Worm (Caenorhabditis elegans) whole organism, young adult: ENCODE measurements around the gene sdz-4.
"Not testable (repeated sequence)": the region's sequence is repeated elsewhere in the genome, so short reads cannot be mapped to it uniquely, and the experiment has no call there.

Experiments
- B0261.1 ChIP-seq: sonication (generic microtip); optimal IDR thresholded peaks from 2 replicates; lab custom pipeline; 2016; ENCODE audit warnings: mild to moderate bottlenecking, missing genetic modification characterization, moderate library complexity, missing compliant biosample characterization
- C17E4.6 ChIP-seq: fragments of 200-800 bp; sonication (Bioruptor generic); IDR thresholded peaks from 2 replicates; pipeline ENCODE4 v1.3.6; 2022; ENCODE audit warnings: missing genetic modification reagents, missing genetic modification characterization, missing compliant biosample characterization
- F55B11.4 ChIP-seq: sonication (generic microtip); optimal IDR thresholded peaks from 2 replicates; lab custom pipeline; 2016; ENCODE audit warnings: missing compliant biosample characterization, missing genetic modification characterization, borderline replicate concordance; ENCODE audit not compliant: insufficient read depth
- F57C9.4 ChIP-seq: sonication (generic microtip); optimal IDR thresholded peaks from 2 replicates; lab custom pipeline; 2017; ENCODE audit warnings: mild to moderate bottlenecking, missing genetic modification characterization, missing compliant biosample characterization
- T07F8.4 ChIP-seq: sonication (generic microtip); optimal IDR thresholded peaks from 2 replicates; lab custom pipeline; 2016; ENCODE audit warnings: mild to moderate bottlenecking, missing genetic modification characterization, moderate library complexity, missing compliant biosample characterization
- T26A5.8 ChIP-seq: sonication (generic microtip); optimal IDR thresholded peaks from 2 replicates; lab custom pipeline; 2016; ENCODE audit warnings: missing genetic modification characterization, missing compliant biosample characterization
- Y53F4B.3 ChIP-seq: fragments of 200-800 bp; sonication (Bioruptor generic); IDR thresholded peaks from 2 replicates; pipeline ENCODE4 v1.3.6; 2022; ENCODE audit warnings: missing genetic modification reagents, missing genetic modification characterization, missing compliant biosample characterization
- Y67H2A.10 ChIP-seq: fragments of 200-800 bp; sonication (Bioruptor generic); conservative IDR thresholded peaks from 2 replicates; pipeline ENCODE4 v1.3.6; 2022; ENCODE audit warnings: missing genetic modification reagents, missing genetic modification characterization, missing compliant biosample characterization
- attf-5 ChIP-seq: fragments of 200-800 bp; sonication (Bioruptor generic); optimal IDR thresholded peaks from 2 replicates; lab custom pipeline; 2018; ENCODE audit warnings: mild to moderate bottlenecking, missing genetic modification characterization, missing compliant biosample characterization
- ceh-27 ChIP-seq: fragments of 200-800 bp; sonication (Bioruptor generic); optimal IDR thresholded peaks from 2 replicates; lab custom pipeline; 2018; ENCODE audit warnings: mild to moderate bottlenecking, missing genetic modification characterization, moderate library complexity, missing compliant biosample characterization
- ceh-58 ChIP-seq: fragments of 200-800 bp; sonication (Bioruptor generic); IDR thresholded peaks from 2 replicates; pipeline ENCODE4 v1.3.6; 2022; ENCODE audit warnings: missing genetic modification characterization, missing compliant biosample characterization
- hsf-1 ChIP-seq: fragments of 200-800 bp; sonication (Bioruptor generic); IDR thresholded peaks from 2 replicates; pipeline ENCODE4 v1.3.6; 2022; ENCODE audit warnings: missing genetic modification reagents, missing genetic modification characterization, missing compliant biosample characterization
- lin-26 ChIP-seq: fragments of 200-800 bp; sonication (Bioruptor generic); IDR thresholded peaks from 2 replicates; pipeline ENCODE4 v1.3.6; 2022; ENCODE audit warnings: missing genetic modification reagents, missing genetic modification characterization, missing compliant biosample characterization
- madf-3 ChIP-seq: fragments of 200-800 bp; sonication (Bioruptor generic); IDR thresholded peaks from 2 replicates; pipeline ENCODE4 v1.3.6; 2022; ENCODE audit warnings: missing genetic modification reagents, missing genetic modification characterization, missing compliant biosample characterization
- nfya-1 ChIP-seq: sonication (generic microtip); optimal IDR thresholded peaks from 2 replicates; lab custom pipeline; 2017; ENCODE audit warnings: antibody characterized with exemption, missing compliant biosample characterization, missing genetic modification characterization, borderline replicate concordance; ENCODE audit not compliant: insufficient read depth
- nfyb-1 ChIP-seq: fragments of 200-800 bp; sonication (Bioruptor generic); IDR thresholded peaks from 2 replicates; pipeline ENCODE4 v1.3.6; 2022; ENCODE audit warnings: missing genetic modification reagents, missing genetic modification characterization, missing compliant biosample characterization
- nhr-27 ChIP-seq: fragments of 200-800 bp; sonication (Bioruptor generic); optimal IDR thresholded peaks from 2 replicates; lab custom pipeline; 2018; ENCODE audit warnings: mild to moderate bottlenecking, missing genetic modification characterization, moderate library complexity, missing compliant biosample characterization
- pbrm-1 ChIP-seq: fragments of 200-800 bp; sonication (Bioruptor generic); IDR thresholded peaks from 2 replicates; pipeline ENCODE4 v1.3.6; 2022; ENCODE audit warnings: missing genetic modification reagents, missing genetic modification characterization, missing compliant biosample characterization
- rpc-1 ChIP-seq, 2 experiments: fragments of 150-350 bp in 1 of 2; sonication (generic microtip) in 1 of 2; optimal IDR thresholded peaks; 2 replicates each; lab custom pipeline; 2014 to 2018; ENCODE audit warnings: missing biosample characterization in 1 of 2, missing genetic modification characterization in 1 of 2, missing genetic modification reagents in 1 of 2, missing genotype in 1 of 2
- snpc-1.3 ChIP-seq: sonication (generic microtip); optimal IDR thresholded peaks from 2 replicates; lab custom pipeline; 2017; ENCODE audit warnings: missing genetic modification characterization, mild to moderate bottlenecking, missing compliant biosample characterization, antibody characterized with exemption, moderate library complexity, missing genotype, missing genetic modification reagents; ENCODE audit not compliant: insufficient read depth
- snpc-4 ChIP-seq, 5 experiments: fragments of 150-350 bp in 1 of 5; sonication (generic microtip) in 4 of 5; optimal IDR thresholded peaks; 2 replicates each; lab custom pipeline; 2014 to 2018; ENCODE audit warnings: missing genetic modification characterization in 5 of 5, missing biosample characterization in 3 of 5, antibody characterized with exemption in 2 of 5, mild to moderate bottlenecking in 2 of 5, missing compliant biosample characterization in 2 of 5, missing genotype in 2 of 5, moderate library complexity in 2 of 5, missing genetic modification reagents in 1 of 5
- unc-62 ChIP-seq: fragments of 150-350 bp; optimal IDR thresholded peaks from 2 replicates; lab custom pipeline; 2014; ENCODE audit warnings: missing biosample characterization, missing genetic modification reagents, missing genetic modification characterization
- ztf-22 ChIP-seq: fragments of 200-800 bp; sonication (Bioruptor generic); optimal IDR thresholded peaks from 2 replicates; lab custom pipeline; 2018; ENCODE audit warnings: mild to moderate bottlenecking, missing genetic modification characterization, moderate library complexity, missing compliant biosample characterization

Gene sdz-4

DNA sequence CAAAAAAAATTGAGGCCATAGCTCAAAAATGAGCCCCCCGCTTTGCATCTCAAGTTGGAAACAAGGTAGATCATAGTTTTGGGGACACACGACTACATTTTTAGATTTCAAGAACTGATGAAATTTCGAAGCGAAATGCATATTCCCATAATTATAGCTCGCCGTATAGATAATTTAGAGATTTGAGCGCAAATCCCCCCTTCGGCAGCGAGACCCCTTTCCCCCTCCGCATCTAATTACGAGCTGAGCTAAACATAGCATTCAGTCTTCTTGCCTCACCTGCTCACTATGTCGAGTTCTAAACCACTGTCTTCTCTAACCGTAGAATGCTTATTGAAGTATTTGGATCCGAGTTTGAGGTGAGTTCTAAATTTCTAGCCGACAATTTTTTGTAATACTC, 20.4 kb downstream of the sdz-4 start, which contains the start of the genes fbxc-17 and fbxc-15 (continued):
- TF ChIP-seq T26A5.8 (tag; lab: Kevin White, UChicago) = no peak

DNA sequence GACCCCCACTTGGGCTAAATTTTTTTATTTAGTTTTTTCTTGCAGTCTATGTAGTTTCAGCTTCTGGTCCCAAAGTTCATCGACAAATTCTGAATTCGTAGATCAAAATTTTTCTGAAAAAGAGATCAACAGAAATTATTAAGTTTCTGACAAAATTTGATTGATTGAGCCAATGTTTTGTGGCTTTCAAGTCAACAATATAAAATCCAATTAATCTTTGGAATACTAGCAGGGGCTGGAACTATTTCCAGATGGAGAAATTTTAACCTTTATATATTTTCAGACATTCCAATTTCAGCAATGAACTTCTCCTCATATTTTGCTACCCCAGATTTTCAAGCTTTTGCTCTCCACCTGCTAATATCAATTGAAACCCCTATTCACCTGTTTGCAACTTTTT, 24.1 kb downstream of the sdz-4 start, which contains the start of gene srh-274:
Gene srh-274 (plus strand): TSS at position 301 of the 400 bp plus-strand sequence.
- TF ChIP-seq nhr-27 (tag; lab: Kevin White, UChicago) = no peak
- no peak for TF ChIP-seq rpc-1 (optimal IDR thresholded peaks at IDR 0.05; lab: Kevin White, UChicago)
- no peak for TF ChIP-seq rpc-1 (tag; optimal IDR thresholded peaks at IDR 0.05; lab: Kevin White, UChicago)
- TF ChIP-seq snpc-4 (GFP tag; optimal IDR thresholded peaks at IDR 0.05; lab: Kevin White, UChicago) = no peak
- no peak for TF ChIP-seq snpc-4 (tag; optimal IDR thresholded peaks at IDR 0.05; lab: Kevin White, UChicago)
- no peak for TF ChIP-seq attf-5 (GFP tag; lab: Kevin White, UChicago)
- TF ChIP-seq, all 124 proteins: peak for 0

- not testable (repeated sequence) for TF ChIP-seq ceh-27 (GFP tag; lab: Kevin White, UChicago); madf-3 (GFP tag; lab: Robert Waterston, UW); snpc-1.3 (tag; lab: Kevin White, UChicago)
Measured at ce11 chrII:985703-986102, 27.0 kb downstream of the sdz-4 start, which contains the start of gene fbxc-40. Gene fbxc-40 (plus strand): TSS chrII:986003.

DNA sequence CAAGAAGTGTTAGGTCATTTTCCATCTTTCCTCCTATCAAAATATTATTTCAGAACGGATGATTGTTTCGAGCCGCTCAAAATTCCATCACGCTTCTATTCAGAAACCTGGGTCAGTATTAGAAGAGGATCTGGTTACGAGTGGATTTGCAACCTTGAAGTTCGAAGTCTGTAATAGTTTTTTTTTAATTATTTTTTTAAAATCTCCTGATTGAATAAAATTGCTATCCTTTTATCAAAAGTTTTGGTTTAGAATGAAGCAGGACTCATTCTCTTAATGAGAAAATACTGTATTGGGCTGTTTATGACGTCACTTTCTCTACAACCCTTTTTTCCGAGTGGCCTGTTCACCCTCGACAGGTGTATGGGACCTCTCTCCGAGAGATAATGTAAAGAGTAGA, 29.7 kb downstream of the sdz-4 start, which contains the start of gene fbxc-39:
Gene fbxc-39 (plus strand): TSS at position 301 of the 400 bp plus-strand sequence.
- no peak for TF ChIP-seq unc-62 (GFP tag; lab: Kevin White, UChicago)
- TF ChIP-seq pbrm-1 = no peak
- no peak for TF ChIP-seq hsf-1 (GFP tag; lab: Robert Waterston, UW)
- TF ChIP-seq ceh-58 (GFP tag; lab: Robert Waterston, UW) = no peak

ce11 chrII:991300-991699, 32.6 kb downstream of the sdz-4 start, which contains the start of gene fbxc-42:
Gene fbxc-42 (plus strand): TSS chrII:991600.
- TF ChIP-seq T07F8.4 (tag; lab: Kevin White, UChicago) = no peak
- TF ChIP-seq nfyb-1 (GFP tag; lab: Robert Waterston, UW) = no peak
- no peak for TF ChIP-seq F57C9.4 (tag; lab: Kevin White, UChicago)
- TF ChIP-seq nfya-1 (tag; lab: Kevin White, UChicago) = no peak
- TF ChIP-seq ztf-22 (GFP tag; lab: Kevin White, UChicago) = no peak
- TF ChIP-seq C17E4.6 (GFP tag; lab: Robert Waterston, UW) = no peak
- no peak for TF ChIP-seq ceh-58 (GFP tag; lab: Robert Waterston, UW)

- not testable (repeated sequence) for TF ChIP-seq lin-26; T26A5.8 (tag; lab: Kevin White, UChicago); nfyb-1 (GFP tag; lab: Robert Waterston, UW)
Measured at ce11 chrII:994231-994630, 35.5 kb downstream of the sdz-4 start, which contains the start of gene F45D11.7. Gene F45D11.7 (plus strand): TSS chrII:994531.

- TF ChIP-seq B0261.1 (tag; lab: Kevin White, UChicago); Y53F4B.3 (GFP tag; lab: Robert Waterston, UW); F55B11.4 (tag; lab: Kevin White, UChicago): not testable (repeated sequence)
Measured at ce11 chrII:996112-996511, 37.4 kb downstream of the sdz-4 start, which contains the start of gene F45D11.11. Gene F45D11.11 (minus strand): TSS chrII:996212.

ce11 chrII:999493-999892, 40.8 kb downstream of the sdz-4 start, which contains the start of gene fbxb-29:
Gene fbxb-29 (minus strand): TSS chrII:999593.
- TF ChIP-seq Y67H2A.10 (GFP tag; lab: Robert Waterston, UW) = no peak
